Fruit fly (Drosophila melanogaster): ENCODE measurements around the gene Srp54.
A peak's percentile ranks its signal among the peaks of the same experiment; 100 is the strongest.

Gene Srp54

dm6 chr2L:9943521-9943920, 30.8 kb downstream of the Srp54 start (continued):
- no peak for TF ChIP-seq CG31388 (GFP tag; optimal IDR thresholded peaks at IDR 0.05)
- no peak for TF ChIP-seq pho (GFP tag; optimal IDR thresholded peaks at IDR 0.05)
- no peak for TF ChIP-seq Ravus (GFP tag; IDR thresholded peaks at IDR 0.05)
- no peak for TF ChIP-seq Dref (GFP tag; IDR thresholded peaks at IDR 0.05)
- TF ChIP-seq Jarid2 (GFP tag; optimal IDR thresholded peaks at IDR 0.05), result no peak
- TF ChIP-seq Deaf1 (tag; optimal IDR thresholded peaks at IDR 0.05), result peak; percentile 39
- TF ChIP-seq br (optimal IDR thresholded peaks at IDR 0.05), result no peak
- TF ChIP-seq ab (GFP tag; optimal IDR thresholded peaks at IDR 0.05), result no peak
- TF ChIP-seq CG9876 (GFP tag; optimal IDR thresholded peaks at IDR 0.05), result no peak
- no peak for TF ChIP-seq CG1792 (GFP tag; optimal IDR thresholded peaks at IDR 0.05)
- TF ChIP-seq Rfx (GFP tag; IDR thresholded peaks at IDR 0.05), result peak; percentile 69
- TF ChIP-seq CG4360 (GFP tag; IDR thresholded peaks at IDR 0.05), result no peak
- TF ChIP-seq rib (GFP tag; IDR thresholded peaks at IDR 0.05), result peak; percentile 73
- no peak for TF ChIP-seq dmrt99B (tag; optimal IDR thresholded peaks at IDR 0.05)
- TF ChIP-seq dmrt11E (tag; optimal IDR thresholded peaks at IDR 0.05), result no peak
- no peak for TF ChIP-seq Nf-YA (GFP tag; IDR thresholded peaks at IDR 0.05)
- no peak for TF ChIP-seq pros (GFP tag; optimal IDR thresholded peaks at IDR 0.05)
- TF ChIP-seq Asciz (GFP tag; optimal IDR thresholded peaks at IDR 0.05), result no peak
- TF ChIP-seq Hr51 (GFP tag; optimal IDR thresholded peaks at IDR 0.05), result no peak
- TF ChIP-seq CG12299 (tag; optimal IDR thresholded peaks at IDR 0.05), result no peak
- no peak for TF ChIP-seq CG15696 (tag; optimal IDR thresholded peaks at IDR 0.05)
- no peak for TF ChIP-seq Mrtf (GFP tag; IDR thresholded peaks at IDR 0.05)
- TF ChIP-seq CG14050 (GFP tag; IDR thresholded peaks at IDR 0.05), result no peak
- TF ChIP-seq CG2678 (tag; optimal IDR thresholded peaks at IDR 0.05), result peak; percentile 42
- no peak for TF ChIP-seq sna (GFP tag; IDR thresholded peaks at IDR 0.05; ENCODE audit: partially characterized antibody)
- TF ChIP-seq hkb (optimal IDR thresholded peaks at IDR 0.05), result no peak
- TF ChIP-seq hkb (GFP tag; IDR thresholded peaks at IDR 0.05), result no peak
- no peak for TF ChIP-seq Blimp-1 (GFP tag; optimal IDR thresholded peaks at IDR 0.05)
- no peak for TF ChIP-seq Atf-2 (GFP tag; optimal IDR thresholded peaks at IDR 0.05)
- no peak for TF ChIP-seq CG4282 (GFP tag; optimal IDR thresholded peaks at IDR 0.05)
- TF ChIP-seq grau (tag; optimal IDR thresholded peaks at IDR 0.05), result peak; percentile 15
- no peak for TF ChIP-seq nau (GFP tag; optimal IDR thresholded peaks at IDR 0.05)
- no peak for TF ChIP-seq tio (GFP tag; optimal IDR thresholded peaks at IDR 0.05)
- TF ChIP-seq CG12659 (GFP tag; optimal IDR thresholded peaks at IDR 0.05), result peak; percentile 8
- no peak for TF ChIP-seq CG5245 (GFP tag; optimal IDR thresholded peaks at IDR 0.05)
- TF ChIP-seq zfh1 (GFP tag; IDR thresholded peaks at IDR 0.05), result no peak
- no peak for TF ChIP-seq CG14965 (GFP tag; optimal IDR thresholded peaks at IDR 0.05; ENCODE audit: borderline replicate concordance)
- no peak for TF ChIP-seq CG3407 (GFP tag; optimal IDR thresholded peaks at IDR 0.05)
- TF ChIP-seq CG10462 (GFP tag; optimal IDR thresholded peaks at IDR 0.05), result no peak
- peak; percentile 23 for TF ChIP-seq NfI (GFP tag; optimal IDR thresholded peaks at IDR 0.05)
- no peak for TF ChIP-seq mld (GFP tag; IDR thresholded peaks at IDR 0.05; ENCODE audit: partially characterized antibody)
- no peak for TF ChIP-seq CG4328 (GFP tag; optimal IDR thresholded peaks at IDR 0.05)
- no peak for TF ChIP-seq Dip3 (GFP tag; optimal IDR thresholded peaks at IDR 0.05)
- no peak for TF ChIP-seq CG7556 (GFP tag; optimal IDR thresholded peaks at IDR 0.05)
- TF ChIP-seq unc-4 (GFP tag; IDR thresholded peaks at IDR 0.05; ENCODE audit: partially characterized antibody), result no peak
- TF ChIP-seq CG30020 (tag; optimal IDR thresholded peaks at IDR 0.05), result no peak
- TF ChIP-seq Sry-δ (GFP tag; optimal IDR thresholded peaks at IDR 0.05), result no peak
- no peak for TF ChIP-seq pum (GFP tag; optimal IDR thresholded peaks at IDR 0.05)
- no peak for TF ChIP-seq CG8290 (GFP tag; optimal IDR thresholded peaks at IDR 0.05)
- peak in 1 of 2 experiments; percentile 85 for TF ChIP-seq CG8290 (tag; optimal IDR thresholded peaks at IDR 0.05)
- peak; percentile 24 for TF ChIP-seq lilli (GFP tag; optimal IDR thresholded peaks at IDR 0.05)
- TF ChIP-seq al (GFP tag; IDR thresholded peaks at IDR 0.05), result no peak
- peak; percentile 10 for TF ChIP-seq CG12155 (GFP tag; optimal IDR thresholded peaks at IDR 0.05)

Data from whole organism, embryonic.